Worm (Caenorhabditis elegans): Measurements from ENCODE around the gene ifta-2.

ifta-2 gene

ce11 chrIV:17259310-17259709 is 42.5 kb downstream of the ifta-2 start, which contains the start of gene phyh-1:
Gene phyh-1 (minus strand): TSS chrIV:17259410.
- TF ChIP-seq elt-3 (tag; optimal IDR thresholded peaks at IDR 0.05), result no peak
- no peak for TF ChIP-seq mml-1 (tag; optimal IDR thresholded peaks at IDR 0.05)
- no peak for TF ChIP-seq nhr-25 (tag; optimal IDR thresholded peaks at IDR 0.05)
- TF ChIP-seq nhr-67 (tag; optimal IDR thresholded peaks at IDR 0.05), result no peak
- no peak for TF ChIP-seq nhr-43 (tag; optimal IDR thresholded peaks at IDR 0.05; ENCODE audit: poor library complexity, severe bottlenecking)
- TF ChIP-seq tbx-2 (tag; optimal IDR thresholded peaks at IDR 0.05), result no peak
- no peak for TF ChIP-seq nhr-12 (tag; optimal IDR thresholded peaks at IDR 0.05)
- TF ChIP-seq lin-15B (tag; optimal IDR thresholded peaks at IDR 0.05), result no peak
- no peak for TF ChIP-seq fkh-10 (GFP tag; optimal IDR thresholded peaks at IDR 0.05)
- TF ChIP-seq nhr-76 (tag; optimal IDR thresholded peaks at IDR 0.05), result no peak
- no peak for TF ChIP-seq ztf-4 (tag; optimal IDR thresholded peaks at IDR 0.05)
- no peak for TF ChIP-seq ceh-16 (tag; optimal IDR thresholded peaks at IDR 0.05)
- no peak for TF ChIP-seq lsy-12 (tag; optimal IDR thresholded peaks at IDR 0.05)
- no peak for TF ChIP-seq elt-2 (tag; optimal IDR thresholded peaks at IDR 0.05)
- TF ChIP-seq ztf-11 (tag; optimal IDR thresholded peaks at IDR 0.05), result no peak
- no peak for TF ChIP-seq fkh-2 (tag; optimal IDR thresholded peaks at IDR 0.05)
- no peak for TF ChIP-seq elt-1 (tag; optimal IDR thresholded peaks at IDR 0.05)
- TF ChIP-seq snpc-4 (tag; optimal IDR thresholded peaks at IDR 0.05), result no peak
- no peak for TF ChIP-seq nhr-11 (tag; optimal IDR thresholded peaks at IDR 0.05)
- no peak for TF ChIP-seq lin-39 (tag; optimal IDR thresholded peaks at IDR 0.05)

ce11 chrIV:17258824-17259223 is 43.0 kb downstream of the ifta-2 start:
- no peak for TF ChIP-seq elt-3 (tag; optimal IDR thresholded peaks at IDR 0.05)
- TF ChIP-seq aly-2 (tag; optimal IDR thresholded peaks at IDR 0.05), result no peak
- no peak for TF ChIP-seq fkh-2 (tag; optimal IDR thresholded peaks at IDR 0.05)
- TF ChIP-seq ama-1 (optimal IDR thresholded peaks at IDR 0.05), result no peak
- TF ChIP-seq unc-39 (tag; optimal IDR thresholded peaks at IDR 0.05), result no peak
- no peak for TF ChIP-seq hmg-11 (tag; optimal IDR thresholded peaks at IDR 0.05)
- TF ChIP-seq sea-2 (GFP tag; optimal IDR thresholded peaks at IDR 0.05), result no peak
- TF ChIP-seq nhr-25 (tag; optimal IDR thresholded peaks at IDR 0.05), result no peak

DNA sequence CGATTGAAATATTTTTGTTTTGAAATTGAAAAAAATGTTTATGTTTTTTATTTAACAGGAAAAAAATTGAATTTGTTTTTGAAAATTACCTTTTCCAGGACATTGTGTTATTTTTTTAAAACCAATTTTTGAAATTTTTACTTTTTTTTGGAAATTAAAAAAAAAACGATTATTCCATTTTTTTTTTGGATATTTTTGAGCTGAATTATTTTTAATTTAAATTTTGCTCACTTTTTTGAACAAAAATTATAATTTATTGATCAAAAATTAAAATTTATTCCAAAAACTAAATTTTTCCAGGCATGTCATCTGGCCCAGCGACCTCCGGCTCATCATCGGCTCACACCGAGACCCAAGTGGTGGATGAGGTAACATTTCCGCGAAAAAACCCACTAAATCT is 46.8 kb downstream of the ifta-2 start, which contains the start of gene gtf-2E1:
Gene gtf-2E1 (plus strand): TSS at position 301 of the 400 bp plus-strand sequence.
- no peak for TF ChIP-seq nfya-1 (tag; optimal IDR thresholded peaks at IDR 0.05; ENCODE audit: insufficient read depth)
- TF ChIP-seq nhr-76 (tag; optimal IDR thresholded peaks at IDR 0.05), result no peak
- TF ChIP-seq lin-39 (tag; optimal IDR thresholded peaks at IDR 0.05), result no peak
- no peak for TF ChIP-seq egl-27 (tag; optimal IDR thresholded peaks at IDR 0.05)
- no peak for TF ChIP-seq ZK546.5 (tag; optimal IDR thresholded peaks at IDR 0.05)
- no peak for TF ChIP-seq daf-12 (tag; optimal IDR thresholded peaks at IDR 0.05)
- TF ChIP-seq hmg-11 (tag; optimal IDR thresholded peaks at IDR 0.05), result no peak
- no peak for TF ChIP-seq nhr-28 (tag; optimal IDR thresholded peaks at IDR 0.05)
- TF ChIP-seq mml-1 (tag; optimal IDR thresholded peaks at IDR 0.05), result no peak
- TF ChIP-seq ama-1 (optimal IDR thresholded peaks at IDR 0.05), result no peak
- TF ChIP-seq unc-39 (tag; optimal IDR thresholded peaks at IDR 0.05), result no peak
- TF ChIP-seq zag-1 (tag; optimal IDR thresholded peaks at IDR 0.05), result no peak

- TF ChIP-seq unc-39 (tag; optimal IDR thresholded peaks at IDR 0.05) (no peak), mdl-1 (tag; optimal IDR thresholded peaks at IDR 0.05) (no peak)
Observed at ce11 chrIV:17253435-17253834, 48.4 kb downstream of the ifta-2 start.

Measured in whole organism, L3 larva.